Fruit fly (Drosophila melanogaster) whole organism, pupa: ENCODE data around the gene CG14963.
A peak's percentile ranks its signal among the peaks of the same experiment; 100 is the strongest.

Experiments
- CG32121 ChIP-seq: fragments of 200-800 bp; sonication (Bioruptor generic); IDR thresholded peaks from 2 replicates; pipeline ENCODE4 v1.3.6; 2022; ENCODE audit warnings: missing biosample characterization, missing genetic modification characterization
- CG8301 ChIP-seq: fragments of 200-800 bp; sonication (Bioruptor generic); optimal IDR thresholded peaks from 2 replicates; lab custom pipeline; 2018; ENCODE audit warnings: missing biosample characterization, mild to moderate bottlenecking, missing genetic modification characterization
- EcR ChIP-seq: fragments of 200-800 bp; sonication (Bioruptor generic); optimal IDR thresholded peaks from 3 replicates; lab custom pipeline; 2019; ENCODE audit warnings: missing biosample characterization, missing genetic modification characterization, mild to moderate bottlenecking, moderate library complexity, missing genetic modification reagents
- fd96Ca ChIP-seq: fragments of 200-800 bp; sonication (Bioruptor generic); IDR thresholded peaks from 3 replicates; pipeline ENCODE4 v1.3.6; 2022; ENCODE audit warnings: missing biosample characterization, missing genetic modification characterization

Gene CG14963

dm6 chr3L:3121769-3122432, 50.4 kb downstream of the CG14963 start:
- no peak for TF ChIP-seq CG32121 (GFP tag; lab: Robert Waterston, UW)
- peak; percentile 17 for TF ChIP-seq EcR (GFP tag; lab: Kevin White, UChicago)
- no peak for TF ChIP-seq CG8301 (tag; lab: Kevin White, UChicago)
- TF ChIP-seq fd96Ca = no peak
